Worm (Caenorhabditis elegans) whole organism, L4 larva: Measurements from ENCODE around the gene bath-38.
A peak's percentile ranks its signal among the peaks of the same experiment; 100 is the strongest.
"Not testable (repeated sequence)": the region's sequence is repeated elsewhere in the genome, so short reads cannot be mapped to it uniquely, and the experiment has no call there.

Experiments
- D1046.2 ChIP-seq: fragments of 200-800 bp; sonication (Bioruptor generic); IDR thresholded peaks from 2 replicates; pipeline ENCODE4 v1.3.6; 2022; ENCODE audit warnings: missing genetic modification characterization, missing compliant biosample characterization
- F44E2.7 ChIP-seq: fragments of 200-800 bp; sonication (Bioruptor generic); IDR thresholded peaks from 2 replicates; pipeline ENCODE4 v2.1.2; 2022; ENCODE audit warnings: missing genetic modification characterization, missing compliant biosample characterization
- F49E8.2 ChIP-seq: sonication (generic microtip); optimal IDR thresholded peaks from 2 replicates; lab custom pipeline; 2016; ENCODE audit warnings: missing compliant biosample characterization, mild to moderate bottlenecking, missing genetic modification characterization, borderline replicate concordance
- R02D3.7 ChIP-seq: fragments of 150-350 bp; sonication (generic microtip); optimal IDR thresholded peaks from 3 replicates; lab custom pipeline; 2014; ENCODE audit warnings: missing biosample characterization, missing genetic modification characterization
- T20F7.1 ChIP-seq: fragments of 200-800 bp; sonication (Bioruptor generic); optimal IDR thresholded peaks from 2 replicates; lab custom pipeline; 2018; ENCODE audit warnings: mild to moderate bottlenecking, missing genetic modification characterization, missing compliant biosample characterization
- Y5F2A.4 ChIP-seq: fragments of 200-800 bp; sonication (Bioruptor generic); optimal IDR thresholded peaks from 2 replicates; lab custom pipeline; 2018; ENCODE audit warnings: mild to moderate bottlenecking, missing genetic modification characterization, missing compliant biosample characterization
- ZK337.2 ChIP-seq: fragments of 200-800 bp; sonication (Bioruptor generic); IDR thresholded peaks from 2 replicates; pipeline ENCODE4 v1.3.6; 2022; ENCODE audit warnings: missing genetic modification reagents, missing genetic modification characterization, missing compliant biosample characterization
- ZK546.5 ChIP-seq, 2 experiments: sonication (generic microtip); optimal IDR thresholded peaks; 2 replicates each; lab custom pipeline; 2017; ENCODE audit warnings: missing biosample characterization in 2 of 2, missing genetic modification characterization in 2 of 2
- aly-2 ChIP-seq: sonication (generic microtip); optimal IDR thresholded peaks from 2 replicates; lab custom pipeline; 2018; ENCODE audit warnings: missing biosample characterization, missing genetic modification characterization
- arid-1 ChIP-seq: fragments of 200-800 bp; sonication (Bioruptor generic); conservative IDR thresholded peaks from 2 replicates; pipeline ENCODE4 v1.3.6; 2022; ENCODE audit warnings: missing genetic modification reagents, missing genetic modification characterization, missing compliant biosample characterization
- ceh-28 ChIP-seq: fragments of 150-350 bp; optimal IDR thresholded peaks from 2 replicates; lab custom pipeline; 2014; ENCODE audit warnings: missing biosample characterization, missing genetic modification reagents, missing genetic modification characterization
- daf-16 ChIP-seq, 3 experiments: sonication (generic microtip); optimal IDR thresholded peaks; 2 replicates each; lab custom pipeline; 2016 to 2017; ENCODE audit warnings: missing genetic modification characterization in 3 of 3, missing genetic modification reagents in 3 of 3, mild to moderate bottlenecking in 2 of 3, missing compliant biosample characterization in 2 of 3, missing biosample characterization in 1 of 3, moderate library complexity in 1 of 3
- daf-8 ChIP-seq: fragments of 200-800 bp; sonication (Bioruptor generic); IDR thresholded peaks from 2 replicates; pipeline ENCODE4 v1.3.6; 2022; ENCODE audit warnings: missing genetic modification characterization, missing compliant biosample characterization
- dmd-8 ChIP-seq: fragments of 200-800 bp; sonication (Bioruptor generic); IDR thresholded peaks from 2 replicates; pipeline ENCODE4 v1.3.6; 2022; ENCODE audit warnings: missing genetic modification characterization, missing compliant biosample characterization
- dpl-1 ChIP-seq: fragments of 150-350 bp; optimal IDR thresholded peaks from 2 replicates; lab custom pipeline; 2014; ENCODE audit warnings: missing biosample characterization, missing genetic modification reagents, missing genetic modification characterization
- duxl-1 ChIP-seq: sonication (generic microtip); optimal IDR thresholded peaks from 2 replicates; lab custom pipeline; 2016; ENCODE audit warnings: mild to moderate bottlenecking, missing genetic modification characterization, moderate library complexity, missing compliant biosample characterization; ENCODE audit not compliant: poor library complexity
- egl-27 ChIP-seq: sonication (generic microtip); optimal IDR thresholded peaks from 3 replicates; lab custom pipeline; 2017; ENCODE audit warnings: missing biosample characterization, missing genetic modification reagents, missing genetic modification characterization
- egl-43 ChIP-seq: fragments of 200-800 bp; sonication (Bioruptor generic); IDR thresholded peaks from 2 replicates; pipeline ENCODE4 v1.3.6; 2022; ENCODE audit warnings: missing genetic modification reagents, missing genetic modification characterization, missing compliant biosample characterization
- fkh-10 ChIP-seq: fragments of 150-350 bp; optimal IDR thresholded peaks from 2 replicates; lab custom pipeline; 2014; ENCODE audit warnings: missing biosample characterization, missing genetic modification reagents, missing genetic modification characterization
- fos-1 ChIP-seq: fragments of 150-350 bp; optimal IDR thresholded peaks from 2 replicates; lab custom pipeline; 2014; ENCODE audit warnings: missing biosample characterization, missing genetic modification characterization
- hmg-1.1 ChIP-seq: fragments of 200-800 bp; sonication (Bioruptor generic); IDR thresholded peaks from 2 replicates; pipeline ENCODE4 v1.3.6; 2022; ENCODE audit warnings: missing genetic modification reagents, missing genetic modification characterization, missing compliant biosample characterization
- lim-7 ChIP-seq: fragments of 200-800 bp; sonication (Bioruptor generic); IDR thresholded peaks from 2 replicates; pipeline ENCODE4 v1.3.6; 2022; ENCODE audit warnings: missing genetic modification characterization, missing compliant biosample characterization
- lin-29 ChIP-seq: fragments of 200-800 bp; sonication (Bioruptor generic); IDR thresholded peaks from 2 replicates; pipeline ENCODE4 v1.3.6; 2022; ENCODE audit warnings: missing genetic modification reagents, missing genetic modification characterization, missing compliant biosample characterization
- mdt-29 ChIP-seq: fragments of 200-800 bp; sonication (Bioruptor generic); IDR thresholded peaks from 2 replicates; pipeline ENCODE4 v1.3.6; 2022; ENCODE audit warnings: missing genetic modification reagents, missing genetic modification characterization, missing compliant biosample characterization
- mep-1 ChIP-seq: fragments of 150-350 bp; sonication (generic microtip); optimal IDR thresholded peaks from 3 replicates; lab custom pipeline; 2014; ENCODE audit warnings: missing biosample characterization, missing genetic modification characterization
- mes-2 ChIP-seq: sonication (generic microtip); optimal IDR thresholded peaks from 2 replicates; lab custom pipeline; 2016; ENCODE audit warnings: missing genotype, mild to moderate bottlenecking, missing genetic modification characterization, missing compliant biosample characterization; ENCODE audit not compliant: poor library complexity, severe bottlenecking
- mxl-2 ChIP-seq: fragments of 200-800 bp; sonication (Bioruptor generic); conservative IDR thresholded peaks from 2 replicates; pipeline ENCODE4 v1.3.6; 2022; ENCODE audit warnings: missing genetic modification reagents, missing genetic modification characterization, missing compliant biosample characterization
- nhr-102 ChIP-seq: sonication (generic microtip); optimal IDR thresholded peaks from 2 replicates; lab custom pipeline; 2016; ENCODE audit warnings: mild to moderate bottlenecking, missing genetic modification characterization, moderate library complexity, missing compliant biosample characterization
- nhr-11 ChIP-seq: fragments of 150-350 bp; optimal IDR thresholded peaks from 2 replicates; lab custom pipeline; 2014; ENCODE audit warnings: missing biosample characterization, missing genetic modification characterization
- nhr-111 ChIP-seq: fragments of 200-800 bp; sonication (Bioruptor generic); optimal IDR thresholded peaks from 2 replicates; lab custom pipeline; 2018; ENCODE audit warnings: mild to moderate bottlenecking, missing genetic modification characterization, missing compliant biosample characterization
- nhr-237 ChIP-seq: sonication (generic microtip); optimal IDR thresholded peaks from 2 replicates; lab custom pipeline; 2017; ENCODE audit warnings: missing biosample characterization, missing genetic modification characterization
- nhr-41 ChIP-seq: fragments of 200-800 bp; sonication (Bioruptor generic); IDR thresholded peaks from 2 replicates; pipeline ENCODE4 v1.3.6; 2022; ENCODE audit warnings: missing genetic modification reagents, missing genetic modification characterization, missing compliant biosample characterization
- nhr-42 ChIP-seq: fragments of 200-800 bp; sonication (Bioruptor generic); IDR thresholded peaks from 2 replicates; pipeline ENCODE4 v1.3.6; 2022; ENCODE audit warnings: missing genetic modification characterization, missing compliant biosample characterization
- nhr-48 ChIP-seq: sonication (generic microtip); optimal IDR thresholded peaks from 2 replicates; lab custom pipeline; 2016; ENCODE audit warnings: mild to moderate bottlenecking, missing genetic modification characterization, missing compliant biosample characterization
- nhr-76 ChIP-seq: fragments of 150-350 bp; optimal IDR thresholded peaks from 2 replicates; lab custom pipeline; 2014; ENCODE audit warnings: missing biosample characterization, missing genetic modification characterization
- nhr-77 ChIP-seq: fragments of 150-350 bp; optimal IDR thresholded peaks from 2 replicates; lab custom pipeline; 2014; ENCODE audit warnings: missing biosample characterization, missing genetic modification characterization
- pha-4 ChIP-seq, 2 experiments: fragments of 150-350 bp in 1 of 2; fragments of 200-800 bp in 1 of 2; sonication (Bioruptor generic) in 1 of 2; IDR thresholded peaks in 1 of 2; optimal IDR thresholded peaks in 1 of 2; 2 replicates each; pipeline versions ENCODE4 v1.3.6 to Lab custom; 2014 to 2022; ENCODE audit warnings: missing genetic modification characterization in 2 of 2, missing genetic modification reagents in 2 of 2, missing biosample characterization in 1 of 2, missing compliant biosample characterization in 1 of 2
- sdz-12 ChIP-seq: fragments of 200-800 bp; sonication (Bioruptor generic); optimal IDR thresholded peaks from 2 replicates; lab custom pipeline; 2018; ENCODE audit warnings: mild to moderate bottlenecking, missing genetic modification characterization, missing compliant biosample characterization
- spr-1 ChIP-seq: sonication (generic microtip); optimal IDR thresholded peaks from 2 replicates; lab custom pipeline; 2016; ENCODE audit warnings: mild to moderate bottlenecking, missing genetic modification characterization, missing compliant biosample characterization
- unc-130 ChIP-seq: sonication (generic microtip); optimal IDR thresholded peaks from 2 replicates; lab custom pipeline; 2016; ENCODE audit warnings: missing genetic modification reagents, missing genetic modification characterization, missing compliant biosample characterization
- unc-62 ChIP-seq, 3 experiments: fragments of 150-350 bp in 1 of 3; sonication (generic microtip); optimal IDR thresholded peaks in 2 of 3; peaks in 1 of 3; 1 replicate in 1 of 3; 2 replicates in 2 of 3; lab custom pipeline; 2014 to 2017; ENCODE audit warnings: missing biosample characterization in 3 of 3, missing genetic modification characterization in 3 of 3, missing genetic modification reagents in 3 of 3, missing genotype in 1 of 3
- vab-7 ChIP-seq: fragments of 200-800 bp; sonication (Bioruptor generic); IDR thresholded peaks from 2 replicates; pipeline ENCODE4 v1.3.6; 2022; ENCODE audit warnings: missing genetic modification reagents, missing genetic modification characterization, missing compliant biosample characterization
- zip-11 ChIP-seq: fragments of 200-800 bp; sonication (Bioruptor generic); IDR thresholded peaks from 2 replicates; pipeline ENCODE4 v1.3.6; 2022; ENCODE audit warnings: missing genetic modification characterization, missing compliant biosample characterization
- ztf-11 ChIP-seq: fragments of 150-350 bp; optimal IDR thresholded peaks from 2 replicates; lab custom pipeline; 2014; ENCODE audit warnings: missing biosample characterization, missing genetic modification characterization
- ztf-7 ChIP-seq: fragments of 150-350 bp; optimal IDR thresholded peaks from 2 replicates; lab custom pipeline; 2014; ENCODE audit warnings: missing biosample characterization, missing genetic modification characterization

Gene bath-38

DNA sequence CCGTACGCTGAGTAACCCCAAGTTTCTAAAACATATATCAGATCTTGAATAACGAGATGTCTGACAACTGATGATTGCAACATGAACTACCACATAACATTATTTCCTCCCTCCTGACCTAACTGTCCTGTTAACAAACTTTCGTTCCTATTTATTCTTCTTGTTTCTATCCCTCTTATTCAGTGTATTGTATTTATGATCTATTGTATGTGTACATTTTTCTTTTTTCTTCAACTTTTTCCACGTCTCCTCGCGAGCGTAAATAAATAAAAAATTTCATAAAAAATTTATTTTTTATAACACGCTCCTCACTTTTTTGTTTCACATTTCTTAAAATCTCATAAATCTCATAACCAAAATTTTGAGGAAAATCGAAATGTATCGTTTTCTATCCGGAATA, 38.8 kb downstream of the bath-38 start, which contains the start of gene ZK892.4:
Gene ZK892.4, plus strand, starts transcription at position 301 of the 400 bp plus-strand sequence.
- not testable (repeated sequence) for TF ChIP-seq egl-27 (tag; lab: Kevin White, UChicago); sdz-12; nhr-41 (GFP tag; lab: Robert Waterston, UW)

DNA sequence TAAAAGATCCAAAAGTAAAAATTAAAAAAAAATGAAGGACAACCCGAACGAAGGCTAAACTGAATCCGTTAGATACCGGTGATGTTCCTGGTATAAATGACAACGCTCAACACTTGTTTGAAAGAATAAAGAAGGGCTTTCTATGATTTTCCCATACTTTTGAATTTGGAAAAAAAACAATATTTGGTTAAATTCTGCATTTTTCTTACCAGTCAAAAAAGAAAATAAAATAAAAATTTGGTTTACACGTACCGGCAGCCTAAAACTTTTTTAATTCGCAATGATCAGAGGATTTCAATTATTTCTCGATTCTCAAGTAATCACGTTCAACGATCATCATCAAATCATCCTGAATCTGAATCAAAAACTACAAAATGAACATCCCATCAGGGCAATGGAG, 43.5 kb downstream of the bath-38 start, which contains the start of gene ZK892.3:
Gene ZK892.3, plus strand, starts transcription at position 301 of the 400 bp plus-strand sequence.
- peak in 1 of 2 experiments; percentile 7 for TF ChIP-seq unc-62 (GFP tag; optimal IDR thresholded peaks at IDR 0.05 in 1 of 2; lab: Kevin White, UChicago)
- TF ChIP-seq unc-62 (tag; optimal IDR thresholded peaks at IDR 0.05; lab: Kevin White, UChicago): no peak
- no peak for TF ChIP-seq F44E2.7 (GFP tag; lab: Robert Waterston, UW)
- TF ChIP-seq, all 104 proteins: peak for 1

DNA sequence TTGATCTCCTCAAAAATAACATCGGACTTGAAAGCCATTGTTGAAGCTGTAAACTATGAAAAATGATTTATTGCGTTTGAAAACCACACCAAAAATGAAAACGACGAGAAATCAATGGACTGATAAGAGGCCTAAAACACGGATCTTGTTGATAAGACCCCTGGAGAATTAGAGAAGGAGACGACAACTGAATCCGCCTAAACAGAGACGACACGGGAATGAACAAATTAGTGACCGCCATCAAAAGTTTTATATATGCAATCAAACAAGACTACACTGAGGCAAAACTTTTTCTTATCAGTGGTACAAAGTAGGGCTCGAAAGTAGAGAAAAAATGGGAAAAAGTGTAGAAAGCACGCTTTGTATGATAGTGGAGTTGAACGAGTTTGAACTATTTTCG, 44.0 kb downstream of the bath-38 start, which contains the start of gene nlt-1:
Gene nlt-1, minus strand, starts transcription at position 78 of the 400 bp plus-strand sequence.
- TF ChIP-seq fkh-10 (GFP tag; lab: Kevin White, UChicago): no peak
- TF ChIP-seq R02D3.7 (tag; lab: Kevin White, UChicago): no peak
- no peak for TF ChIP-seq egl-43
- TF ChIP-seq ZK546.5 (tag; optimal IDR thresholded peaks at IDR 0.05; lab: Kevin White, UChicago): no peak
- no peak for TF ChIP-seq arid-1 (GFP tag; lab: Robert Waterston, UW)
- TF ChIP-seq ceh-28 (tag; lab: Kevin White, UChicago): no peak
- no peak for TF ChIP-seq ztf-11 (tag; lab: Kevin White, UChicago)
- TF ChIP-seq mdt-29 (GFP tag; lab: Robert Waterston, UW): no peak
- TF ChIP-seq mes-2 (tag; lab: Kevin White, UChicago): peak; percentile 13
- TF ChIP-seq dmd-8 (GFP tag; lab: Robert Waterston, UW): no peak
- TF ChIP-seq hmg-1.1 (GFP tag; lab: Robert Waterston, UW): no peak
- no peak for TF ChIP-seq lin-29
- no peak for TF ChIP-seq nhr-237 (tag; lab: Kevin White, UChicago)
- no peak for TF ChIP-seq aly-2
- TF ChIP-seq daf-8 (GFP tag; lab: Robert Waterston, UW): no peak
- TF ChIP-seq nhr-11 (tag; lab: Kevin White, UChicago): peak; percentile 28
- TF ChIP-seq nhr-77 (tag; lab: Kevin White, UChicago): peak; percentile 93
- no peak for TF ChIP-seq daf-16 (GFP tag; optimal IDR thresholded peaks at IDR 0.05; lab: Kevin White, UChicago)
- TF ChIP-seq daf-16 (tag; optimal IDR thresholded peaks at IDR 0.05; lab: Kevin White, UChicago): peak; percentile 89
- TF ChIP-seq T20F7.1 (GFP tag; lab: Kevin White, UChicago): peak; percentile 43
- TF ChIP-seq mep-1 (tag; lab: Kevin White, UChicago): peak; percentile 44
- TF ChIP-seq lim-7: no peak
- no peak for TF ChIP-seq nhr-42
- TF ChIP-seq nhr-41 (GFP tag; lab: Robert Waterston, UW): no peak; the same call in 1 of the 2 replicates
- TF ChIP-seq sdz-12: no peak
- TF ChIP-seq spr-1: no peak
- TF ChIP-seq F49E8.2 (tag; lab: Kevin White, UChicago): no peak
- TF ChIP-seq mxl-2 (GFP tag; lab: Robert Waterston, UW): no peak
- no peak for TF ChIP-seq D1046.2
- TF ChIP-seq zip-11 (GFP tag; lab: Robert Waterston, UW): no peak
- TF ChIP-seq vab-7 (GFP tag; lab: Robert Waterston, UW): no peak
- TF ChIP-seq nhr-48: peak; percentile 70
- no peak for TF ChIP-seq Y5F2A.4 (GFP tag; lab: Kevin White, UChicago)
- TF ChIP-seq nhr-76 (tag; lab: Kevin White, UChicago): no peak
- TF ChIP-seq nhr-111 (GFP tag; lab: Kevin White, UChicago): no peak
- TF ChIP-seq ZK337.2 (GFP tag; lab: Robert Waterston, UW): no peak
- TF ChIP-seq fos-1: no peak
- no peak for TF ChIP-seq pha-4 (GFP tag; IDR thresholded peaks at IDR 0.05; lab: Robert Waterston, UW)
- no peak for TF ChIP-seq pha-4 (tag; optimal IDR thresholded peaks at IDR 0.05; lab: Kevin White, UChicago)
- TF ChIP-seq ztf-7: no peak
- no peak for TF ChIP-seq duxl-1 (tag; lab: Kevin White, UChicago)
- TF ChIP-seq nhr-102: peak; percentile 55
- TF ChIP-seq dpl-1 (GFP tag; lab: Kevin White, UChicago): no peak
- TF ChIP-seq unc-130 (GFP tag; lab: Kevin White, UChicago): no peak
